Fruit fly (Drosophila melanogaster) whole organism, wandering third instar larva: ENCODE results near the gene Acat1.

Experiments used
- Sp1 ChIP-seq: fragments of 200-800 bp; sonication (Bioruptor generic); optimal IDR thresholded peaks from 3 replicates; lab custom pipeline; 2019; ENCODE audit warnings: missing biosample characterization, mild to moderate bottlenecking, missing genetic modification characterization, moderate library complexity
- usp ChIP-seq: fragments of >200 bp; optimal IDR thresholded peaks from 2 replicates; lab custom pipeline; 2017; ENCODE audit warnings: missing biosample characterization, missing genetic modification characterization

DNA sequence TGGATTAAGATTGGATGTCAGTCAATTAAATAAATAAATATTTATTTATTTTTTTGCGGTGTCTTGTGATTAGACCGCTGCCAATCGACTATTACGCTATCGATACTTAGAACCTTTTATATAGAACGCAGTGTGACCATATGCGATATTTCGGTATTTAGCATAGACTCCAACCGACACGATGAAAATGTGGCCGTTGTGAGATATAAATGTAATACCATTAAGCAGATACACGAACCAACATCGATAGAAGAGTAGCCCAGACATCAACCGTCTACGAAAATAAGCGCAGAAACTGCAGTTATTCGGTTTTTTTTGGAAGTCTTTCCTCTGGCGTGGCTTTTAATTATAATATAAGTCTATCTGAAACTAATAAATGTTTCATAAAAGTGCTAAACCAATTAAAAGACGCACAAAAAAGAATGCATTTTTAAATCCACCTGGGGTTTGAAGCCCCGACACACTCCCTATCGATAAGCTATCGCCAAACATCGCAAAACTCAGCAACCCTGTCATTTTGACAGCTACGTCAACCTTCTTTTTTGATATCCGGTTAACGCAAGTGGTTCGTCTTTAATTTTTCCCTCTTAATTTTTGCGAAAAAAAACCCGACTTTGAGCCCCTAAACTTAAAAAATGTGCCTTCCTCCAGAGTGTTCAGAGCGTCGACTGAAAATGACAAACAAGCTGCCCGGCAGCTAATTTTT, 44.8 kb upstream of the Acat1 start, which contains the start of the genes Dhdds and RpS14a:
- TF ChIP-seq usp (GFP tag; lab: Kevin White, UChicago) (no peak), Sp1 (GFP tag; lab: Kevin White, UChicago) (peak; percentile 66)
